Worm (Caenorhabditis elegans) whole organism, mixed stage, embryonic: ENCODE data around the gene spp-12.

Experiments
- M03D4.4 ChIP-seq: sonication (generic microtip); optimal IDR thresholded peaks from 2 replicates; lab custom pipeline; 2017; ENCODE audit warnings: mild to moderate bottlenecking, missing genetic modification characterization, missing compliant biosample characterization
- bed-3 ChIP-seq: fragments of 200-800 bp; sonication (Bioruptor generic); optimal IDR thresholded peaks from 3 replicates; lab custom pipeline; 2018; ENCODE audit warnings: mild to moderate bottlenecking, missing genetic modification characterization, moderate library complexity, missing compliant biosample characterization
- blmp-1 ChIP-seq: fragments of 150-350 bp; optimal IDR thresholded peaks from 2 replicates; lab custom pipeline; 2014; ENCODE audit warnings: missing biosample characterization, missing genetic modification characterization
- ceh-39 ChIP-seq: fragments of 150-350 bp; optimal IDR thresholded peaks from 2 replicates; lab custom pipeline; 2014; ENCODE audit warnings: missing biosample characterization, missing genetic modification characterization
- ceh-43 ChIP-seq: fragments of 200-800 bp; sonication (Bioruptor generic); optimal IDR thresholded peaks from 2 replicates; lab custom pipeline; 2018; ENCODE audit warnings: mild to moderate bottlenecking, missing genetic modification characterization, moderate library complexity, missing compliant biosample characterization
- ceh-83 ChIP-seq: fragments of 200-800 bp; sonication (Bioruptor generic); optimal IDR thresholded peaks from 2 replicates; lab custom pipeline; 2018; ENCODE audit warnings: mild to moderate bottlenecking, missing genetic modification characterization, missing compliant biosample characterization
- ces-1 ChIP-seq: fragments of 150-350 bp; optimal IDR thresholded peaks from 2 replicates; lab custom pipeline; 2014; ENCODE audit warnings: missing biosample characterization, missing genetic modification reagents, missing genetic modification characterization
- drap-1 ChIP-seq: fragments of 200-800 bp; sonication (Bioruptor generic); optimal IDR thresholded peaks from 3 replicates; lab custom pipeline; 2018; ENCODE audit warnings: mild to moderate bottlenecking, missing genetic modification characterization, missing compliant biosample characterization
- elt-1 ChIP-seq: sonication (generic microtip); optimal IDR thresholded peaks from 2 replicates; lab custom pipeline; 2017; ENCODE audit warnings: missing genetic modification characterization, mild to moderate bottlenecking, missing compliant biosample characterization, antibody characterized with exemption, moderate library complexity, borderline replicate concordance; ENCODE audit not compliant: insufficient read depth
- elt-3 ChIP-seq: fragments of 150-350 bp; optimal IDR thresholded peaks from 2 replicates; lab custom pipeline; 2014; ENCODE audit warnings: missing biosample characterization, missing genetic modification characterization
- flh-1 ChIP-seq: fragments of 200-800 bp; sonication (Bioruptor generic); optimal IDR thresholded peaks from 2 replicates; lab custom pipeline; 2018; ENCODE audit warnings: mild to moderate bottlenecking, missing genetic modification characterization, moderate library complexity, missing compliant biosample characterization
- ham-2 ChIP-seq: fragments of 200-800 bp; sonication (Bioruptor generic); optimal IDR thresholded peaks from 2 replicates; lab custom pipeline; 2018; ENCODE audit warnings: mild to moderate bottlenecking, missing genetic modification characterization, missing compliant biosample characterization
- hlh-1 ChIP-seq: fragments of 150-350 bp; optimal IDR thresholded peaks from 2 replicates; lab custom pipeline; 2014; ENCODE audit warnings: missing biosample characterization, missing genetic modification reagents, missing genetic modification characterization
- lin-13 ChIP-seq: fragments of 150-350 bp; optimal IDR thresholded peaks from 2 replicates; lab custom pipeline; 2014; ENCODE audit warnings: missing biosample characterization, missing genetic modification characterization
- lin-32 ChIP-seq: fragments of 200-800 bp; sonication (Bioruptor generic); optimal IDR thresholded peaks from 2 replicates; lab custom pipeline; 2018; ENCODE audit warnings: mild to moderate bottlenecking, missing genetic modification characterization, missing compliant biosample characterization
- mab-5 ChIP-seq: fragments of 150-350 bp; optimal IDR thresholded peaks from 2 replicates; lab custom pipeline; 2014; ENCODE audit warnings: missing biosample characterization, missing genetic modification characterization
- mep-1 ChIP-seq: fragments of 150-350 bp; optimal IDR thresholded peaks from 2 replicates; lab custom pipeline; 2017; ENCODE audit warnings: missing biosample characterization, missing genetic modification reagents, missing genetic modification characterization, inconsistent platforms
- nhr-12 ChIP-seq: fragments of 150-350 bp; optimal IDR thresholded peaks from 2 replicates; lab custom pipeline; 2014; ENCODE audit warnings: missing biosample characterization, missing genetic modification characterization
- nhr-2 ChIP-seq: fragments of 150-350 bp; optimal IDR thresholded peaks from 2 replicates; lab custom pipeline; 2014; ENCODE audit warnings: missing biosample characterization, missing genetic modification characterization
- nhr-28 ChIP-seq: fragments of 150-350 bp; optimal IDR thresholded peaks from 2 replicates; lab custom pipeline; 2014; ENCODE audit warnings: missing biosample characterization, missing genetic modification characterization
- nhr-76 ChIP-seq: sonication (generic microtip); optimal IDR thresholded peaks from 2 replicates; lab custom pipeline; 2017; ENCODE audit warnings: missing biosample characterization, missing genetic modification characterization
- pha-4 ChIP-seq: fragments of 150-350 bp; optimal IDR thresholded peaks from 2 replicates; lab custom pipeline; 2018; ENCODE audit warnings: missing biosample characterization, missing genetic modification reagents, missing genetic modification characterization
- sem-2 ChIP-seq: fragments of 200-800 bp; sonication (Bioruptor generic); optimal IDR thresholded peaks from 2 replicates; lab custom pipeline; 2018; ENCODE audit warnings: mild to moderate bottlenecking, missing genetic modification characterization, missing compliant biosample characterization
- sptf-1 ChIP-seq: sonication (generic microtip); optimal IDR thresholded peaks from 2 replicates; lab custom pipeline; 2017; ENCODE audit warnings: mild to moderate bottlenecking, missing genetic modification characterization, moderate library complexity, missing compliant biosample characterization
- tbx-8 ChIP-seq: fragments of 200-800 bp; sonication (Bioruptor generic); optimal IDR thresholded peaks from 2 replicates; lab custom pipeline; 2018; ENCODE audit warnings: mild to moderate bottlenecking, missing genetic modification characterization, moderate library complexity, missing compliant biosample characterization
- unc-120 ChIP-seq: sonication (generic microtip); optimal IDR thresholded peaks from 2 replicates; lab custom pipeline; 2017; ENCODE audit warnings: missing genetic modification characterization, missing compliant biosample characterization; ENCODE audit not compliant: poor library complexity, severe bottlenecking
- unc-39 ChIP-seq: fragments of 150-350 bp; optimal IDR thresholded peaks from 2 replicates; lab custom pipeline; 2014; ENCODE audit warnings: missing biosample characterization, missing genetic modification characterization
- unc-62 ChIP-seq: fragments of 150-350 bp; optimal IDR thresholded peaks from 2 replicates; lab custom pipeline; 2014; ENCODE audit warnings: missing biosample characterization, missing genetic modification reagents, missing genetic modification characterization
- zip-8 ChIP-seq: fragments of 150-350 bp; optimal IDR thresholded peaks from 2 replicates; lab custom pipeline; 2014; ENCODE audit warnings: missing biosample characterization, missing genetic modification characterization
- ztf-11 ChIP-seq: fragments of 150-350 bp; optimal IDR thresholded peaks from 2 replicates; lab custom pipeline; 2014; ENCODE audit warnings: missing biosample characterization, missing genetic modification characterization

Gene spp-12

DNA sequence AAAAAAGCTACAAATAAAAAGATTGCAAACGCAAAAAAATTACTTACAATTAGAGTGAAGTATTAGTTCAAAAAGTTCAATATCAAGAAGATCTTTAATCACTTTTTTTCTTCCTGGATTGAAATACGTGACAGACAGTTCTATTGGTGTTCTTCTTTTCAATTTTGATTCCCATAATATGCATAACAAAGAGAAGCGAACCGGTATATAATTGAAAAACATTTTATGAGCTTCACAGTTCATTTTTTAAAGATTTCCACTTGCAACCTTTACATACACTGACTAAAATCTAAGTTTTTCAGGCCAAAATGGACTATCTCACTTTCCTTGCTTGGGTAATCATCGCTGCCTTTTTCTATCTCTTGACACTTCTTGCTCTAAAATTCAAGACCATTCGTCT lies 13.1 kb upstream of the spp-12 start, which contains the start of gene T22G5.1:
Gene T22G5.1, plus strand, starts transcription at position 301 of the 400 bp plus-strand sequence.
- TF ChIP-seq zip-8 (no peak), mab-5 (tag; lab: Kevin White, UChicago) (no peak), lin-32 (GFP tag; lab: Kevin White, UChicago) (no peak), nhr-12 (tag; lab: Kevin White, UChicago) (no peak), tbx-8 (GFP tag; lab: Kevin White, UChicago) (no peak), ceh-43 (GFP tag; lab: Kevin White, UChicago) (no peak), blmp-1 (tag; lab: Kevin White, UChicago) (no peak), sem-2 (GFP tag; lab: Kevin White, UChicago) (no peak), ceh-39 (tag; lab: Kevin White, UChicago) (no peak), flh-1 (GFP tag; lab: Kevin White, UChicago) (no peak), bed-3 (GFP tag; lab: Kevin White, UChicago) (no peak), mep-1 (no peak), unc-62 (GFP tag; lab: Kevin White, UChicago) (no peak), pha-4 (tag; lab: Kevin White, UChicago) (no peak), ham-2 (GFP tag; lab: Kevin White, UChicago) (no peak), ces-1 (no peak)

DNA sequence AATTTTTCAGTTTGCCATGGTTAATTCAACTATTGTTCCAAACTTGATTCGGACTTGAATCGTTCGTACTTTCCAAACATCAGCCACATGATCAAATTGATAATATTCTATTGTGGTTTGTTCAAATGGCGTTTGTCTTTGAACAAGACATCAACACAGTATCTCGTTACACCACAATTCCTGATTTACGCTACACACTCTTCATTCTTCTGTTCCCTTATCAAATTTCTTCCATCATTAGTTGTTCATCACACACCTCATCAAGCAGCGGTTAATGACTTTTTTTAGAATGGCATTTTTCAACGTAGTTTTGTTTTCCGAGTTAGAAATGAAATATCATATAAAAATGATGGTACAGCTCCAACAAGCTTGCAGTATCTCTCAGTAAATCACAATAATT lies 11.4 kb upstream of the spp-12 start:
- TF ChIP-seq M03D4.4 (no peak), ztf-11 (no peak), nhr-12 (tag; lab: Kevin White, UChicago) (no peak), nhr-2 (no peak), lin-13 (tag; lab: Kevin White, UChicago) (no peak), sem-2 (GFP tag; lab: Kevin White, UChicago) (no peak), sptf-1 (tag; lab: Kevin White, UChicago) (no peak), ceh-39 (tag; lab: Kevin White, UChicago) (no peak), elt-1 (tag; lab: Kevin White, UChicago) (no peak), zip-8 (no peak), elt-3 (no peak)
- TF ChIP-seq, all 35 proteins: peak for 0

DNA sequence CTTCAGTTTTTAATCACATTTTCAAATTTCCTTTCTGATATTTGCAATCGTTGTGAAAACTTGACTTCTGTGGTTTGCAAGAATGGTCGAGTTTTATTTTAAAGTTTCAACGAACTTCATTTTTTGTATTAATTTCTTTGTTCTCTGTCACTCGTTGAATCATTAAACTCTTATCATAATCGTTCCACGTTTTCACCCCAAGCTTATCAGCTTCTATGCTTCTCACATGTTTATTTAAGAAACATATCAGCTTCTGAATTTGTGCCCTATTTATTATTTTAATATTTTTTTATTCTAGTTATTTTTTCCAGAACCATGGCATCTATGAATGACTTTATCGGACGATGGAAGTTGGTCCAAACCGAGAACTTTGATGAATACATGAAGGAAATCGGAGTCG lies 10.4 kb upstream of the spp-12 start, which contains the start of gene lbp-7:
Gene lbp-7, plus strand, starts transcription at position 312 of the 400 bp plus-strand sequence.
- TF ChIP-seq elt-3 = no peak
- no peak for TF ChIP-seq nhr-12 (tag; lab: Kevin White, UChicago)
- no peak for TF ChIP-seq nhr-28 (tag; lab: Kevin White, UChicago)
- no peak for TF ChIP-seq unc-62 (GFP tag; lab: Kevin White, UChicago)
- TF ChIP-seq elt-1 (tag; lab: Kevin White, UChicago) = no peak
- TF ChIP-seq ceh-83 (GFP tag; lab: Kevin White, UChicago) = no peak
- TF ChIP-seq tbx-8 (GFP tag; lab: Kevin White, UChicago) = no peak

DNA sequence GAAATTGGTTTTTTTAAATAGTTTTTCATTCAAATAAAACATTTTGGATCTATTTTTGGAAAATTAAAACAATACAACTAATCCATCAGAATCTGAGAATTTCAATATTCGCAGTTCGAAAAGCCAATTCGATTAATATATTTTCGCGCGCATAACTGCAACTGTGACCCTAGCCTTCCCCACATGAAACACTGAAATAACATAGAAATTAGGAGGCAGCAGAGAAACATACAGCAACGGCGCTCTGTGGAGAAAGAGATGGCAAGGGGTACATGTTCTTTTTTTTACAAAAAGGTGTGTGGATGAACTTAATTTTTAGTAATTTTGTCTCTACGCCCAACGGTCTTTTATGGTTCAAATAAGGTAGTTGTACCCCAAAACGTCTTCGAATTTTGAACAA lies 9.5 kb upstream of the spp-12 start:
- TF ChIP-seq hlh-1 (tag; lab: Kevin White, UChicago) = peak; percentile 3
- no peak for TF ChIP-seq unc-39 (tag; lab: Kevin White, UChicago)

DNA sequence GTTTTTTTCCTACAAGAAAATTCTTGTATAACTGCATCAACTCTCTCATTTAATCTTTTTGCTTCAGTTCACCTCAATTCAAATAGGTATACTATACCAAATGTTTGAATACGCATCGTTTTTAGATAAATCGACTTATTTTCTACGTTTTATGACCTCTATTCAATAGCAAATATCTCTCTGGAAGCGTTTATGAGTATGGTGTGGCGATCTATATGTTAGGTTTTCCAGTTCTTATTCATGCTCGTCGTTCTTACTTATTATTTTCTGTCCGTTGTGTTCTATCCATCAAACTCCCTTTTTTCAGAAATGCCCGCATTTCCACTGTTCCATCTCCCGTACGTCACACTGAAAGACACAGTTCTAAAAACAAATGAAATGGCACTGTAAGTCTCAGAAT lies 9.0 kb upstream of the spp-12 start, which contains the start of gene T22G5.3:
Gene T22G5.3, plus strand, starts transcription at position 301 of the 400 bp plus-strand sequence.
- TF ChIP-seq blmp-1 (tag; lab: Kevin White, UChicago) (no peak), nhr-76 (tag; lab: Kevin White, UChicago) (no peak)

DNA sequence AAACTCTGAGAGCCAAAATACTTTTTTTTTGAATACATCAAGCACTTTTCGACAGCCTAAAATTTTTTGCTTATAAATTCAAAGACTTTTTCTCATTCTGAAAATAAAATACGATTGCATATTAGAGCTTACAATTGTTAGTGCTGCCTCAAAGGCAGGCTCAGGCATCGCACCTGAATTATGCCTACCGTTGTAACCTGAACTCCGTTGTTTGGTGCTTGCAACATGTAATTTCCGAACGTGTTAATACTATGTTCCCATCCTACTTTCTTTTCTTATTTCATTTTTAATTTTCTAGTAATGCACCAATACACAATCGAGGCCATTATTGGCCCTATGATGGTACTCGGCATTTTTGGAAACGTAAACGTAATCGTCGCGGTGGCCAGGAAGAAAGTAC lies 2.3 kb upstream of the spp-12 start, which contains the start of gene srsx-19:
Gene srsx-19, plus strand, starts transcription at position 301 of the 400 bp plus-strand sequence.
- no peak for TF ChIP-seq unc-62 (GFP tag; lab: Kevin White, UChicago)
- TF ChIP-seq tbx-8 (GFP tag; lab: Kevin White, UChicago) = no peak
- no peak for TF ChIP-seq mab-5 (tag; lab: Kevin White, UChicago)
- no peak for TF ChIP-seq drap-1 (GFP tag; lab: Kevin White, UChicago)
- no peak for TF ChIP-seq unc-39 (tag; lab: Kevin White, UChicago)
- no peak for TF ChIP-seq unc-120 (tag; lab: Kevin White, UChicago)
- no peak for TF ChIP-seq ceh-43 (GFP tag; lab: Kevin White, UChicago)
